Fruit fly (Drosophila melanogaster): ENCODE results near the gene CG10165.

- TF ChIP-seq toe (GFP tag; optimal IDR thresholded peaks at IDR 0.05) (no peak), kay (GFP tag; ENCODE audit: borderline replicate concordance) (no peak), pad (GFP tag; optimal IDR thresholded peaks at IDR 0.05) (peak; percentile 74), Clk (GFP tag; optimal IDR thresholded peaks at IDR 0.05) (no peak), Crg-1 (GFP tag; optimal IDR thresholded peaks at IDR 0.05) (no peak), ovo (GFP tag; optimal IDR thresholded peaks at IDR 0.05) (no peak), Mnt (GFP tag; optimal IDR thresholded peaks at IDR 0.05) (no peak)
Measured at dm6 chr2L:19479249-19479984, 50.7 kb downstream of the CG10165 start.
